Worm (Caenorhabditis elegans): ENCODE measurements around the gene F09C6.16.

- no peak for TF ChIP-seq med-1 (GFP tag; optimal IDR thresholded peaks at IDR 0.05; ENCODE audit: insufficient read depth)
- no peak for TF ChIP-seq ztf-29 (GFP tag; IDR thresholded peaks at IDR 0.05)
- TF ChIP-seq T22C8.4 (GFP tag; IDR thresholded peaks at IDR 0.05), result no peak
- no peak for TF ChIP-seq ref-1 (GFP tag; conservative IDR thresholded peaks at IDR 0.05)
- no peak for TF ChIP-seq tab-1 (GFP tag; IDR thresholded peaks at IDR 0.05)
- no peak for TF ChIP-seq flt-1 (GFP tag; IDR thresholded peaks at IDR 0.05)
- no peak for TF ChIP-seq cog-1 (tag; optimal IDR thresholded peaks at IDR 0.05)
These were observed 8.6 kb upstream of the F09C6.16 start, which contains the start of the genes fbxa-206 and Y102A5C.2 for ce11 chrV:16918378-16918777.
